Fruit fly (Drosophila melanogaster) whole organism, embryonic: Measurements from ENCODE around the gene CG4576.

Experiments used
- Adf1 ChIP-seq: fragments of 200-800 bp; sonication (Bioruptor generic); IDR thresholded peaks from 2 replicates; pipeline ENCODE4 v1.3.6; 2022; ENCODE audit warnings: missing biosample characterization, missing genetic modification characterization
- Aef1 ChIP-seq: fragments of 200-800 bp; sonication (Bioruptor generic); IDR thresholded peaks from 3 replicates; pipeline ENCODE4 v1.3.6; 2022; ENCODE audit warnings: missing biosample characterization, missing genetic modification characterization
- Atf3 ChIP-seq: fragments of 200-800 bp; sonication (Bioruptor generic); optimal IDR thresholded peaks from 3 replicates; lab custom pipeline; 2016; ENCODE audit warnings: missing biosample characterization, missing genetic modification characterization
- B-H2 ChIP-seq: fragments of 200-800 bp; sonication (Bioruptor generic); optimal IDR thresholded peaks from 2 replicates; lab custom pipeline; 2018; ENCODE audit warnings: missing biosample characterization, mild to moderate bottlenecking, missing genetic modification characterization
- Blimp-1 ChIP-seq: fragments of 200-800 bp; sonication (Bioruptor generic); optimal IDR thresholded peaks from 3 replicates; lab custom pipeline; 2018; ENCODE audit warnings: missing biosample characterization, missing genetic modification characterization, mild to moderate bottlenecking, moderate library complexity, missing genetic modification reagents
- CG10147 ChIP-seq: fragments of 200-800 bp; sonication (Bioruptor generic); optimal IDR thresholded peaks from 2 replicates; lab custom pipeline; 2019; ENCODE audit warnings: missing biosample characterization, mild to moderate bottlenecking, missing genetic modification characterization, moderate library complexity
- CG12219 ChIP-seq: fragments of 200-800 bp; sonication (Bioruptor generic); optimal IDR thresholded peaks from 3 replicates; lab custom pipeline; 2018; ENCODE audit warnings: missing biosample characterization, mild to moderate bottlenecking, missing genetic modification characterization
- CG12299 ChIP-seq: fragments of 200-800 bp; sonication (Bioruptor generic); optimal IDR thresholded peaks from 2 replicates; lab custom pipeline; 2018; ENCODE audit warnings: missing biosample characterization, mild to moderate bottlenecking, missing genetic modification characterization
- CG12769 ChIP-seq: fragments of 200-800 bp; sonication (Bioruptor generic); optimal IDR thresholded peaks from 2 replicates; lab custom pipeline; 2019; ENCODE audit warnings: missing biosample characterization, mild to moderate bottlenecking, missing genetic modification characterization, moderate library complexity
- CG13287 ChIP-seq: fragments of 200-800 bp; sonication (Bioruptor generic); IDR thresholded peaks from 2 replicates; pipeline ENCODE4 v1.3.6; 2022; ENCODE audit warnings: missing biosample characterization, missing genetic modification characterization; ENCODE audit not compliant: partially characterized antibody
- CG13424 ChIP-seq: fragments of 200-800 bp; sonication (Bioruptor generic); optimal IDR thresholded peaks from 2 replicates; lab custom pipeline; 2019; ENCODE audit warnings: missing biosample characterization, mild to moderate bottlenecking, missing genetic modification characterization, moderate library complexity
- CG33557 ChIP-seq: fragments of 200-800 bp; sonication (Bioruptor generic); optimal IDR thresholded peaks from 2 replicates; lab custom pipeline; 2019; ENCODE audit warnings: missing biosample characterization, mild to moderate bottlenecking, missing genetic modification characterization, moderate library complexity
- CG34376 ChIP-seq: fragments of 200-800 bp; sonication (Bioruptor generic); optimal IDR thresholded peaks from 2 replicates; lab custom pipeline; 2018; ENCODE audit warnings: missing biosample characterization, mild to moderate bottlenecking, missing genetic modification characterization
- CG4854 ChIP-seq: fragments of 200-800 bp; sonication (Bioruptor generic); optimal IDR thresholded peaks from 2 replicates; lab custom pipeline; 2016; ENCODE audit warnings: missing biosample characterization, missing genetic modification characterization, inconsistent platforms
- CG7357 ChIP-seq: fragments of 200-800 bp; sonication (Bioruptor generic); IDR thresholded peaks from 3 replicates; pipeline ENCODE4 v1.3.6; 2022; ENCODE audit warnings: missing biosample characterization, missing genetic modification characterization
- CG8765 ChIP-seq: fragments of 200-800 bp; sonication (Bioruptor generic); IDR thresholded peaks from 2 replicates; pipeline ENCODE4 v1.3.6; 2022; ENCODE audit warnings: missing biosample characterization, missing genetic modification characterization
- CG9797 ChIP-seq: fragments of 200-800 bp; sonication (Bioruptor generic); optimal IDR thresholded peaks from 3 replicates; lab custom pipeline; 2018; ENCODE audit warnings: missing biosample characterization, mild to moderate bottlenecking, missing genetic modification characterization
- CG9932 ChIP-seq: fragments of 200-800 bp; sonication (Bioruptor generic); IDR thresholded peaks from 2 replicates; pipeline ENCODE4 v1.3.6; 2022; ENCODE audit warnings: missing biosample characterization, missing genetic modification characterization
- Dbx ChIP-seq: fragments of 200-800 bp; sonication (Bioruptor generic); IDR thresholded peaks from 3 replicates; pipeline ENCODE4 v1.3.6; 2022; ENCODE audit warnings: missing biosample characterization, missing genetic modification characterization
- Dll ChIP-seq: fragments of 200-800 bp; sonication (Bioruptor generic); IDR thresholded peaks from 4 replicates; pipeline ENCODE4 v1.3.6; 2022; ENCODE audit warnings: missing biosample characterization, missing genetic modification characterization; ENCODE audit not compliant: partially characterized antibody
- ERR ChIP-seq: fragments of 200-800 bp; sonication (Bioruptor generic); optimal IDR thresholded peaks from 2 replicates; lab custom pipeline; 2016; ENCODE audit warnings: missing biosample characterization, missing genetic modification characterization
- Fer3 ChIP-seq: fragments of 200-800 bp; sonication (Bioruptor generic); optimal IDR thresholded peaks from 2 replicates; lab custom pipeline; 2018; ENCODE audit warnings: missing biosample characterization, mild to moderate bottlenecking, missing genetic modification characterization, moderate library complexity
- H15 ChIP-seq: fragments of 200-800 bp; sonication (Bioruptor generic); IDR thresholded peaks from 3 replicates; pipeline ENCODE4 v1.3.6; 2022; ENCODE audit warnings: missing biosample characterization, missing genetic modification characterization
- Mrtf ChIP-seq: fragments of 200-800 bp; sonication (Bioruptor generic); IDR thresholded peaks from 3 replicates; pipeline ENCODE4 v1.3.6; 2022; ENCODE audit warnings: missing biosample characterization, missing genetic modification characterization
- NFAT ChIP-seq: fragments of 200-800 bp; sonication (Bioruptor generic); IDR thresholded peaks from 2 replicates; pipeline ENCODE4 v1.3.6; 2022; ENCODE audit warnings: missing biosample characterization, missing genetic modification characterization
- Neu2 ChIP-seq: fragments of 200-800 bp; sonication (Bioruptor generic); optimal IDR thresholded peaks from 3 replicates; lab custom pipeline; 2016; ENCODE audit warnings: missing biosample characterization, missing genetic modification characterization, borderline replicate concordance
- Nf-YC ChIP-seq: fragments of 200-800 bp; optimal IDR thresholded peaks from 3 replicates; lab custom pipeline; 2019; ENCODE audit warnings: missing biosample characterization, mild to moderate bottlenecking, missing genetic modification characterization, moderate library complexity
- Oli ChIP-seq: fragments of 200-800 bp; sonication (Bioruptor generic); optimal IDR thresholded peaks from 2 replicates; lab custom pipeline; 2018; ENCODE audit warnings: missing biosample characterization, mild to moderate bottlenecking, missing genetic modification characterization, moderate library complexity
- Taf1 ChIP-seq: fragments of 200-800 bp; sonication (Bioruptor generic); IDR thresholded peaks from 2 replicates; pipeline ENCODE4 v1.3.6; 2022; ENCODE audit warnings: missing biosample characterization, missing genetic modification characterization
- Xbp1 ChIP-seq: fragments of 200-800 bp; sonication (Bioruptor generic); optimal IDR thresholded peaks from 3 replicates; lab custom pipeline; 2016; ENCODE audit warnings: missing biosample characterization, mild to moderate bottlenecking, missing genetic modification characterization
- amos ChIP-seq: fragments of 200-800 bp; sonication (Bioruptor generic); IDR thresholded peaks from 2 replicates; pipeline ENCODE4 v1.3.6; 2022; ENCODE audit warnings: missing biosample characterization, missing genetic modification characterization; ENCODE audit not compliant: partially characterized antibody
- ase ChIP-seq: fragments of 200-800 bp; sonication (Bioruptor generic); IDR thresholded peaks from 3 replicates; pipeline ENCODE4 v1.3.6; 2022; ENCODE audit warnings: missing biosample characterization, missing genetic modification characterization
- dmrt11E ChIP-seq: fragments of 200-800 bp; sonication (Bioruptor generic); optimal IDR thresholded peaks from 3 replicates; lab custom pipeline; 2018; ENCODE audit warnings: missing biosample characterization, mild to moderate bottlenecking, missing genetic modification characterization, moderate library complexity
- en ChIP-seq: fragments of 200-800 bp; sonication (Bioruptor generic); optimal IDR thresholded peaks from 2 replicates; lab custom pipeline; 2016; ENCODE audit warnings: missing biosample characterization, missing genetic modification characterization
- fd102C ChIP-seq: fragments of 200-800 bp; sonication (Bioruptor generic); optimal IDR thresholded peaks from 2 replicates; lab custom pipeline; 2018; ENCODE audit warnings: missing biosample characterization, mild to moderate bottlenecking, missing genetic modification characterization, moderate library complexity
- fd64A ChIP-seq: fragments of 200-800 bp; sonication (Bioruptor generic); optimal IDR thresholded peaks from 3 replicates; lab custom pipeline; 2018; ENCODE audit warnings: missing biosample characterization, mild to moderate bottlenecking, missing genetic modification characterization
- gcm ChIP-seq: fragments of 200-800 bp; sonication (Bioruptor generic); optimal IDR thresholded peaks from 2 replicates; lab custom pipeline; 2019; ENCODE audit warnings: missing biosample characterization, mild to moderate bottlenecking, missing genetic modification characterization, moderate library complexity
- gcm2 ChIP-seq: fragments of 200-800 bp; sonication (Bioruptor generic); optimal IDR thresholded peaks from 2 replicates; lab custom pipeline; 2016; ENCODE audit warnings: missing biosample characterization, missing genetic modification characterization
- grn ChIP-seq: fragments of 200-800 bp; sonication (Bioruptor generic); optimal IDR thresholded peaks from 3 replicates; lab custom pipeline; 2017; ENCODE audit warnings: missing biosample characterization, missing genetic modification characterization
- knrl ChIP-seq: fragments of 200-800 bp; sonication (Bioruptor generic); IDR thresholded peaks from 3 replicates; pipeline ENCODE4 v1.3.6; 2022; ENCODE audit warnings: missing biosample characterization, missing genetic modification characterization; ENCODE audit not compliant: partially characterized antibody
- prd ChIP-seq, 3 experiments: fragments of >200 bp in 2 of 3; fragments of 200-800 bp in 1 of 3; sonication (Bioruptor generic) in 1 of 3; optimal IDR thresholded peaks in 2 of 3; IDR thresholded peaks in 1 of 3; 2 replicates in 2 of 3; 3 replicates in 1 of 3; pipeline versions ENCODE4 v1.3.6 to Lab custom; 2017 to 2022; ENCODE audit warnings: missing biosample characterization in 1 of 3, missing genetic modification characterization in 1 of 3
- rib ChIP-seq: fragments of 200-800 bp; sonication (Bioruptor generic); IDR thresholded peaks from 2 replicates; pipeline ENCODE4 v1.3.6; 2022; ENCODE audit warnings: missing biosample characterization, missing genetic modification characterization
- schlank ChIP-seq: fragments of 200-800 bp; sonication (Bioruptor generic); optimal IDR thresholded peaks from 2 replicates; lab custom pipeline; 2018; ENCODE audit warnings: missing biosample characterization, mild to moderate bottlenecking, missing genetic modification characterization
- sna ChIP-seq: fragments of 200-800 bp; sonication (Bioruptor generic); IDR thresholded peaks from 2 replicates; pipeline ENCODE4 v1.3.6; 2022; ENCODE audit warnings: missing biosample characterization, missing genetic modification characterization; ENCODE audit not compliant: partially characterized antibody
- tgo ChIP-seq: fragments of 200-800 bp; sonication (Bioruptor generic); IDR thresholded peaks from 3 replicates; pipeline ENCODE4 v1.3.6; 2022; ENCODE audit warnings: missing biosample characterization, missing genetic modification characterization
- toy ChIP-seq: fragments of 200-800 bp; sonication (Bioruptor generic); IDR thresholded peaks from 2 replicates; pipeline ENCODE4 v1.3.6; 2022; ENCODE audit warnings: missing biosample characterization, missing genetic modification characterization
- tup ChIP-seq: fragments of 200-800 bp; sonication (Bioruptor generic); optimal IDR thresholded peaks from 2 replicates; lab custom pipeline; 2016; ENCODE audit warnings: missing biosample characterization, mild to moderate bottlenecking, missing genetic modification characterization, moderate library complexity
- vfl ChIP-seq: fragments of 200-800 bp; sonication (Bioruptor generic); optimal IDR thresholded peaks from 2 replicates; lab custom pipeline; 2016; ENCODE audit warnings: missing biosample characterization, missing genetic modification characterization
- zf30C ChIP-seq: fragments of 200-800 bp; sonication (Bioruptor generic); optimal IDR thresholded peaks from 3 replicates; lab custom pipeline; 2018; ENCODE audit warnings: missing biosample characterization, mild to moderate bottlenecking, missing genetic modification characterization

The CG4576 gene

DNA sequence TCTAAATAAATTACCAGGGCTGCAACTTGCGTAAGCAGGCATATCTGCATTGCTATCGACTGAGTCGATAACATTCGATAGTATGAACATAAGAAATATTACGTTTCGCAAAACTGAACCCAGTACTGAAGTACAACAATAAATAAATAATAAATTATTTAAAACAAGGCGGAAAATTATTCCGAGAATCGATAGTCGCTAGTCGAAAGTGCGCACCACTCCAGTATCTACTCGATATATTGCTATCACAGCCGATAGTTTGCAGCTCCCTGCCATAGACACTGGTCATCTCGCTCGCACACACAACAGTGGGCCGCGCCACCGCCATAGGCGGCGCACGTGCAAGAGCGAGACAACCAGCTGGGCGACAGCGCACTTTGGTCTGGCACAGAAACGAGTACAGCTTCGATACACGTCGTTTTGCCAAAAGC is 32.2 kb upstream of the CG4576 start, which contains the start of gene nsl1 (continued):
- no peak for TF ChIP-seq CG4854
- peak; percentile 69 for TF ChIP-seq rib (GFP tag; lab: Robert Waterston, UW)
- TF ChIP-seq Adf1 (GFP tag; lab: Robert Waterston, UW) = peak; percentile 81
- no peak for TF ChIP-seq zf30C (GFP tag; lab: Kevin White, UChicago)
- TF ChIP-seq schlank (tag; lab: Kevin White, UChicago) = no peak
- TF ChIP-seq sna = peak; percentile 96
- TF ChIP-seq fd64A = no peak
- TF ChIP-seq Blimp-1 = peak; percentile 26
- no peak; the same call in 1 of the 2 replicates for TF ChIP-seq Taf1 (GFP tag; lab: Robert Waterston, UW)
- TF ChIP-seq dmrt11E (tag; lab: Kevin White, UChicago) = peak; percentile 29
- peak; percentile 55 for TF ChIP-seq Xbp1 (GFP tag; lab: Kevin White, UChicago)
- peak; percentile 42 for TF ChIP-seq CG33557 (GFP tag; lab: Kevin White, UChicago)
- peak; percentile 19 for TF ChIP-seq CG12299 (tag; lab: Kevin White, UChicago)
- TF ChIP-seq Aef1 (GFP tag; lab: Robert Waterston, UW) = 0 out of 3 replicates have a peak, but pooled peaks have one; percentile 18
- TF ChIP-seq fd102C (GFP tag; lab: Kevin White, UChicago) = peak; percentile 22
- TF ChIP-seq Atf3 (GFP tag; lab: Kevin White, UChicago) = no peak
- TF ChIP-seq knrl (GFP tag; lab: Robert Waterston, UW) = peak; percentile 97
- peak; percentile 97 for TF ChIP-seq Dll
- TF ChIP-seq, all 482 proteins: peak for 224

dm6 chr3R:15794258-15794727 is 31.3 kb upstream of the CG4576 start:
- TF ChIP-seq Oli (tag; lab: Kevin White, UChicago) (no peak), CG9797 (GFP tag; lab: Kevin White, UChicago) (no peak), CG10147 (GFP tag; lab: Kevin White, UChicago) (peak; percentile 4), CG8765 (GFP tag; lab: Robert Waterston, UW) (no peak), CG34376 (GFP tag; lab: Kevin White, UChicago) (peak; percentile 61), amos (GFP tag; lab: Robert Waterston, UW) (no peak), ase (no peak), H15 (GFP tag; lab: Robert Waterston, UW) (no peak), NFAT (peak; percentile 40; the same call in 1 of the 2 replicates), en (GFP tag; lab: Kevin White, UChicago) (no peak), grn (GFP tag; lab: Kevin White, UChicago) (no peak), Mrtf (no peak), B-H2 (GFP tag; lab: Kevin White, UChicago) (peak; percentile 37), Dbx (GFP tag; lab: Robert Waterston, UW) (peak; percentile 50; the same call in 1 of the 3 replicates), CG13287 (no peak), CG9932 (GFP tag; lab: Robert Waterston, UW) (peak; percentile 34; the same call in 1 of the 2 replicates), tup (GFP tag; lab: Kevin White, UChicago) (no peak), Fer3 (peak; percentile 42), CG13424 (tag; lab: Kevin White, UChicago) (peak; percentile 14), toy (GFP tag; lab: Robert Waterston, UW) (no peak), prd (optimal IDR thresholded peaks at IDR 0.05; lab: Kevin White, UChicago) (no peak), prd (GFP tag; IDR thresholded peaks at IDR 0.05; lab: Robert Waterston, UW) (0 out of 3 replicates have a peak, but pooled peaks have one; percentile 14), gcm2 (GFP tag; lab: Kevin White, UChicago) (no peak), CG12769 (tag; lab: Kevin White, UChicago) (no peak), Neu2 (no peak), CG12219 (no peak), CG7357 (GFP tag; lab: Robert Waterston, UW) (no peak), Nf-YC (tag; lab: Kevin White, UChicago) (peak; percentile 39), ERR (no peak), vfl (peak; percentile 4), tgo (GFP tag; lab: Robert Waterston, UW) (no peak), gcm (no peak)
